Worm (Caenorhabditis elegans): Measurements from ENCODE around the gene C04C11.1.

Gene C04C11.1

ce11 chrX:14063830-14064229, 43.4 kb downstream of the C04C11.1 start (continued):
- peak; percentile 66; the same call in 1 of the 2 replicates for TF ChIP-seq Y53F4B.3 (GFP tag; IDR thresholded peaks at IDR 0.05)
- peak; percentile 91 for TF ChIP-seq hmg-1.2 (GFP tag; IDR thresholded peaks at IDR 0.05)
- TF ChIP-seq sdz-38 (tag; optimal IDR thresholded peaks at IDR 0.05), result no peak
- TF ChIP-seq F22D6.2 (tag; optimal IDR thresholded peaks at IDR 0.05), result peak; percentile 61
- peak; percentile 78; the same call in 1 of the 2 replicates for TF ChIP-seq madf-3 (GFP tag; IDR thresholded peaks at IDR 0.05)
- peak; percentile 65 for TF ChIP-seq ccch-3 (GFP tag; optimal IDR thresholded peaks at IDR 0.05)
- peak; percentile 58; the same call in 1 of the 2 replicates for TF ChIP-seq B0019.2 (GFP tag; conservative IDR thresholded peaks at IDR 0.05)
- TF ChIP-seq F37B4.10 (GFP tag; IDR thresholded peaks at IDR 0.05), result peak; percentile 83; the same call in 1 of the 2 replicates
- no peak for TF ChIP-seq madf-8 (GFP tag; conservative IDR thresholded peaks at IDR 0.05)
- no peak for TF ChIP-seq F33H1.4 (GFP tag; IDR thresholded peaks at IDR 0.05)
- TF ChIP-seq attf-5 (GFP tag; optimal IDR thresholded peaks at IDR 0.05), result peak; percentile 84
- peak; percentile 72 for TF ChIP-seq B0336.3 (GFP tag; IDR thresholded peaks at IDR 0.05)
- peak; percentile 62; the same call in 1 of the 2 replicates for TF ChIP-seq F39B2.1 (GFP tag; IDR thresholded peaks at IDR 0.05)
- peak; percentile 99 for TF ChIP-seq B0261.1 (tag; optimal IDR thresholded peaks at IDR 0.05)
- TF ChIP-seq nhr-80 (tag; optimal IDR thresholded peaks at IDR 0.05), result peak; percentile 71
- peak; percentile 99 for TF ChIP-seq lin-26 (GFP tag; IDR thresholded peaks at IDR 0.05)
- TF ChIP-seq lin-35 (GFP tag; optimal IDR thresholded peaks at IDR 0.05), result peak in 1 of 3 experiments; percentile 90
- TF ChIP-seq sptf-2 (GFP tag; optimal IDR thresholded peaks at IDR 0.05), result peak; percentile 25
- TF ChIP-seq Y67H2A.10 (GFP tag; conservative IDR thresholded peaks at IDR 0.05), result peak; percentile 48
- peak; percentile 89 for TF ChIP-seq Y79H2A.3 (GFP tag; conservative IDR thresholded peaks at IDR 0.05)
- peak; percentile 41 for TF ChIP-seq lsl-1 (GFP tag; optimal IDR thresholded peaks at IDR 0.05)
- TF ChIP-seq K11D2.4 (GFP tag; IDR thresholded peaks at IDR 0.05), result peak; percentile 90
- TF ChIP-seq T07F8.4 (tag; optimal IDR thresholded peaks at IDR 0.05), result peak; percentile 90
- peak; percentile 30 for TF ChIP-seq F49E8.2 (tag; optimal IDR thresholded peaks at IDR 0.05; ENCODE audit: insufficient read depth)
- TF ChIP-seq Y56A3A.18 (GFP tag; IDR thresholded peaks at IDR 0.05), result peak; percentile 81; the same call in 1 of the 2 replicates
- peak; percentile 77 for TF ChIP-seq mel-28 (tag; optimal IDR thresholded peaks at IDR 0.05; ENCODE audit: borderline replicate concordance)
- peak; percentile 95 for TF ChIP-seq aptf-3 (GFP tag; IDR thresholded peaks at IDR 0.05)
- TF ChIP-seq ztf-22 (GFP tag; optimal IDR thresholded peaks at IDR 0.05), result peak; percentile 85
- TF ChIP-seq pbrm-1 (GFP tag; IDR thresholded peaks at IDR 0.05), result peak; percentile 94
- TF ChIP-seq bed-2 (GFP tag; IDR thresholded peaks at IDR 0.05), result peak; percentile 77
- peak; percentile 94; the same call in 1 of the 2 replicates for TF ChIP-seq ceh-58 (GFP tag; IDR thresholded peaks at IDR 0.05)
- TF ChIP-seq dpff-1 (tag; optimal IDR thresholded peaks at IDR 0.05), result no peak
- peak; percentile 70 to 83 for TF ChIP-seq let-607 (tag; optimal IDR thresholded peaks at IDR 0.05)
- TF ChIP-seq snpc-4 (GFP tag; optimal IDR thresholded peaks at IDR 0.05), result peak; percentile 84
- peak; percentile 66 to 88 (median 84) for TF ChIP-seq snpc-4 (tag; optimal IDR thresholded peaks at IDR 0.05)
- peak; percentile 84 for TF ChIP-seq ztf-26 (tag; optimal IDR thresholded peaks at IDR 0.05)
- no peak; the same call in 1 of the 2 replicates for TF ChIP-seq madf-6 (GFP tag; IDR thresholded peaks at IDR 0.05)
- TF ChIP-seq dpl-1 (GFP tag; optimal IDR thresholded peaks at IDR 0.05), result peak; percentile 39
- no peak for TF ChIP-seq akir-1 (GFP tag; optimal IDR thresholded peaks at IDR 0.05)
- TF ChIP-seq tlf-1 (GFP tag; optimal IDR thresholded peaks at IDR 0.05), result no peak
- peak; percentile 74; the same call in 1 of the 2 replicates for TF ChIP-seq Y95B8A.8 (GFP tag; IDR thresholded peaks at IDR 0.05)
- TF ChIP-seq fkh-3 (tag; optimal IDR thresholded peaks at IDR 0.05), result peak; percentile 77
- no peak for TF ChIP-seq lsy-27 (tag; optimal IDR thresholded peaks at IDR 0.05; ENCODE audit: borderline replicate concordance, insufficient read depth)
- peak; percentile 83 for TF ChIP-seq D2030.7 (GFP tag; IDR thresholded peaks at IDR 0.05)
- peak; percentile 93 for TF ChIP-seq nfyb-1 (GFP tag; IDR thresholded peaks at IDR 0.05)
- 0 out of 2 replicates have a peak, but pooled peaks have one; percentile 57 for TF ChIP-seq sea-2 (GFP tag; IDR thresholded peaks at IDR 0.05)
- peak; percentile 75 for TF ChIP-seq gei-17 (GFP tag; optimal IDR thresholded peaks at IDR 0.05)
- TF ChIP-seq unc-130 (GFP tag; optimal IDR thresholded peaks at IDR 0.05), result peak; percentile 51

Data from whole organism, young adult.